Worm (Caenorhabditis elegans): ENCODE measurements around the gene srv-30.

ce11 chrIV:6266499-6266898 lies 2.7 kb downstream of the srv-30 start, which contains the start of gene srv-29:
- TF ChIP-seq skn-1 (tag; optimal IDR thresholded peaks at IDR 0.05), result no peak
- no peak for TF ChIP-seq nhr-12 (tag; optimal IDR thresholded peaks at IDR 0.05)
- TF ChIP-seq pha-4 (tag; optimal IDR thresholded peaks at IDR 0.05), result no peak
- TF ChIP-seq nhr-237 (tag; optimal IDR thresholded peaks at IDR 0.05), result no peak
- TF ChIP-seq nhr-11 (tag; optimal IDR thresholded peaks at IDR 0.05), result no peak
- TF ChIP-seq ztf-11 (tag; optimal IDR thresholded peaks at IDR 0.05), result no peak
- no peak for TF ChIP-seq ceh-82 (tag; optimal IDR thresholded peaks at IDR 0.05)
- TF ChIP-seq hmg-11 (tag; optimal IDR thresholded peaks at IDR 0.05), result no peak
- TF ChIP-seq R02D3.7 (tag; optimal IDR thresholded peaks at IDR 0.05), result no peak
- TF ChIP-seq fos-1 (tag; optimal IDR thresholded peaks at IDR 0.05), result no peak
- no peak for TF ChIP-seq nhr-25 (tag; optimal IDR thresholded peaks at IDR 0.05)
- TF ChIP-seq snpc-4 (tag; optimal IDR thresholded peaks at IDR 0.05), result no peak
- no peak for TF ChIP-seq ama-1 (optimal IDR thresholded peaks at IDR 0.05)

Measured in whole organism, L3 larva.